Worm (Caenorhabditis elegans): ENCODE results near the gene gcsh-1.

gcsh-1 gene

DNA sequence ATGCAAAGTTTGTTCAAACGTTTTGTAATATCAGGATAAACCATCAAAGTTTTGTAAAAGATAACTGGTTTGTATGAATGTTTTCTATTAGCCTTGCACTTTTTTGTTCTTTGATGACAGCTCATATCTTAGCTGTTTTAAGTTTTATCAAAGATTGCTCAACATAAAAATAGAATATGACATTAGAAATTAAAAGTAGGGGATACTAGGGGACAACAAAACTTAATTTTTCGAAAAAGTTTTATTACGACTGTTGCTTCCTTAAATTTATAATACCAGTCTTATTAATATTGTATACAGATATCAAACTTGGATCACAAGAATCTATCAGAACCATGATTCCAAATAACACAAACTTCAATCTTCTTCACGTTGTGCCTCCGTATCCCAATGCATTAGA is 19.1 kb downstream of the gcsh-1 start, which contains the start of gene ztf-14:
Gene ztf-14 (plus strand): TSS at position 301 of the 400 bp plus-strand sequence.
- TF ChIP-seq mxl-3 (GFP tag; optimal IDR thresholded peaks at IDR 0.05) (no peak), skn-1 (tag; optimal IDR thresholded peaks at IDR 0.05) (no peak), Y5F2A.4 (GFP tag; optimal IDR thresholded peaks at IDR 0.05) (no peak), lim-7 (GFP tag; IDR thresholded peaks at IDR 0.05) (no peak), tra-1 (GFP tag; IDR thresholded peaks at IDR 0.05) (no peak), fos-1 (tag; optimal IDR thresholded peaks at IDR 0.05) (no peak), dmd-9 (GFP tag; IDR thresholded peaks at IDR 0.05) (no peak), daf-8 (GFP tag; IDR thresholded peaks at IDR 0.05) (no peak), nhr-6 (tag; optimal IDR thresholded peaks at IDR 0.05) (no peak), lin-13 (GFP tag; optimal IDR thresholded peaks at IDR 0.05) (no peak), rbr-2 (tag; optimal IDR thresholded peaks at IDR 0.05) (no peak), attf-4 (tag; optimal IDR thresholded peaks at IDR 0.05) (no peak), F49E8.2 (tag; optimal IDR thresholded peaks at IDR 0.05; ENCODE audit: borderline replicate concordance) (no peak), zip-2 (tag; optimal IDR thresholded peaks at IDR 0.05) (no peak), R02D3.7 (tag; optimal IDR thresholded peaks at IDR 0.05) (no peak)

DNA sequence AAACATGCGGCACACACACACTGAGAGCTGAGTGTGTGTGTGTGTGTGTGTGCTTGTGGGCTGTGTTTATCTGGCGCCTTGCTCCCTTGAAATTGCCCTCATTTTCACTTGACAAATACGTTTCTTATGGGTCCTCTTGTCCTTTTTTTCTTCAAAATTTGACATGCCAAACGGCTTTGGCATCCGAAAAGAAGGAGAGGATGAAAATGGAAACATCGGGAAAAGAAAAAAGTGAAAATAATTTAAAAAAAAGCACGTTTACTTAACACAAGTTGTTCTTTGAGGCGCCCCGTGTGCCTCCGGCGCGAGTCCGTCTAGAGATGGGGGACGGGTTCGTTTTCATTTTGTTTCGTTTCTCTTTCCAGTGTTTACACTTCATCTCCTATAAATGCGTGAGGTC is 19.8 kb downstream of the gcsh-1 start:
- no peak for TF ChIP-seq mdl-1 (tag; optimal IDR thresholded peaks at IDR 0.05)
- peak; percentile 81 for TF ChIP-seq aha-1 (tag)
- TF ChIP-seq mdt-29 (GFP tag; IDR thresholded peaks at IDR 0.05): no peak
- TF ChIP-seq hlh-30 (tag; optimal IDR thresholded peaks at IDR 0.05; ENCODE audit: insufficient read depth): peak; percentile 20
- peak in 1 of 2 experiments; percentile 82 for TF ChIP-seq hif-1 (tag; optimal IDR thresholded peaks at IDR 0.05)

DNA sequence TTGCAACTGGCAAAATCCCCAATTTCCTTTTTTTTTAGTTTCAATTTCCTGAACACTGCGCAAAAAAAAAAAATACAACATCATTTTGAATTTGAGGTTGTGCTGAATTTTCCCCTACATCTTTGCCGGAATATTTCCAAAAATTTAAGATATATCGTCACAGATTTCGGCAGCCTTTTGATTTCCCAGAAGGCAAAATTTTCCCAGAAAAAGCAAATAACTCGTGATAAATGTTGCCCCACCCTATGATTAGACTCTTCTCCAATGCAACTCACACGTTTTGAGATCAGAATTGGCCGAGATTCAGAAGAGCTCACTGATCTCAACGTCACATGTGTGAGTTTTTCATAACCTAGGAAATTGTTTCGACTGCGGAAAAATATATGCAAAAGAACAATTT is 22.4 kb downstream of the gcsh-1 start:
- TF ChIP-seq ceh-44 (GFP tag; IDR thresholded peaks at IDR 0.05) (no peak), lsy-2 (tag; optimal IDR thresholded peaks at IDR 0.05) (no peak), arid-1 (GFP tag; conservative IDR thresholded peaks at IDR 0.05) (no peak), F44E2.7 (GFP tag; IDR thresholded peaks at IDR 0.05) (no peak), nhr-102 (tag; optimal IDR thresholded peaks at IDR 0.05) (no peak), vab-7 (GFP tag; IDR thresholded peaks at IDR 0.05) (no peak), aha-1 (tag) (no peak), zip-11 (GFP tag; IDR thresholded peaks at IDR 0.05) (no peak), snpc-1.2 (GFP tag; IDR thresholded peaks at IDR 0.05) (no peak), unc-39 (tag; optimal IDR thresholded peaks at IDR 0.05) (no peak), T26A8.4 (GFP tag; IDR thresholded peaks at IDR 0.05) (no peak), nhr-237 (tag; optimal IDR thresholded peaks at IDR 0.05) (no peak), spr-3 (GFP tag; optimal IDR thresholded peaks at IDR 0.05) (no peak), skn-1 (tag; optimal IDR thresholded peaks at IDR 0.05) (no peak), rbr-2 (tag; optimal IDR thresholded peaks at IDR 0.05) (no peak), mdt-29 (GFP tag; IDR thresholded peaks at IDR 0.05) (no peak), spr-1 (tag; optimal IDR thresholded peaks at IDR 0.05) (no peak), php-3 (GFP tag; IDR thresholded peaks at IDR 0.05) (no peak), ctbp-1 (GFP tag; IDR thresholded peaks at IDR 0.05) (no peak)

ce11 chrX:14491103-14491502 is 23.8 kb downstream of the gcsh-1 start:
- no peak for TF ChIP-seq ceh-32 (tag; optimal IDR thresholded peaks at IDR 0.05; ENCODE audit: poor library complexity)
- no peak for TF ChIP-seq nhr-102 (tag; optimal IDR thresholded peaks at IDR 0.05)
- no peak for TF ChIP-seq spr-1 (tag; optimal IDR thresholded peaks at IDR 0.05)
- no peak for TF ChIP-seq mdt-29 (GFP tag; IDR thresholded peaks at IDR 0.05)
- peak; percentile 4 for TF ChIP-seq rbr-2 (tag; optimal IDR thresholded peaks at IDR 0.05)
- TF ChIP-seq mep-1 (tag; optimal IDR thresholded peaks at IDR 0.05): peak; percentile 39
- TF ChIP-seq ceh-62 (tag; optimal IDR thresholded peaks at IDR 0.05): no peak
- no peak for TF ChIP-seq saeg-2 (GFP tag; IDR thresholded peaks at IDR 0.05)
- TF ChIP-seq hmg-1.1 (GFP tag; IDR thresholded peaks at IDR 0.05): peak; percentile 27; the same call in 1 of the 2 replicates
- peak; percentile 52 for TF ChIP-seq mes-2 (tag; optimal IDR thresholded peaks at IDR 0.05; ENCODE audit: poor library complexity, severe bottlenecking)
- TF ChIP-seq ztf-7 (tag; optimal IDR thresholded peaks at IDR 0.05): no peak
- no peak for TF ChIP-seq lin-39 (tag; optimal IDR thresholded peaks at IDR 0.05)
- no peak for TF ChIP-seq dmd-9 (GFP tag; IDR thresholded peaks at IDR 0.05)
- no peak for TF ChIP-seq snpc-1.2 (GFP tag; IDR thresholded peaks at IDR 0.05)
- peak in 1 of 2 experiments; percentile 9 for TF ChIP-seq mdl-1 (tag; optimal IDR thresholded peaks at IDR 0.05)
- TF ChIP-seq Y105C5A.15 (GFP tag; IDR thresholded peaks at IDR 0.05): no peak
- TF ChIP-seq lin-1 (GFP tag; IDR thresholded peaks at IDR 0.05): no peak
- TF ChIP-seq aha-1 (tag): no peak
- TF ChIP-seq daf-16 (GFP tag; optimal IDR thresholded peaks at IDR 0.05): no peak
- peak; percentile 10 for TF ChIP-seq daf-16 (tag; optimal IDR thresholded peaks at IDR 0.05)
- no peak for TF ChIP-seq nhr-10 (tag; optimal IDR thresholded peaks at IDR 0.05)

Measured in whole organism, L4 larva.